Fruit fly (Drosophila melanogaster): Measurements from ENCODE around the gene CG32037.

CG32037 gene

DNA sequence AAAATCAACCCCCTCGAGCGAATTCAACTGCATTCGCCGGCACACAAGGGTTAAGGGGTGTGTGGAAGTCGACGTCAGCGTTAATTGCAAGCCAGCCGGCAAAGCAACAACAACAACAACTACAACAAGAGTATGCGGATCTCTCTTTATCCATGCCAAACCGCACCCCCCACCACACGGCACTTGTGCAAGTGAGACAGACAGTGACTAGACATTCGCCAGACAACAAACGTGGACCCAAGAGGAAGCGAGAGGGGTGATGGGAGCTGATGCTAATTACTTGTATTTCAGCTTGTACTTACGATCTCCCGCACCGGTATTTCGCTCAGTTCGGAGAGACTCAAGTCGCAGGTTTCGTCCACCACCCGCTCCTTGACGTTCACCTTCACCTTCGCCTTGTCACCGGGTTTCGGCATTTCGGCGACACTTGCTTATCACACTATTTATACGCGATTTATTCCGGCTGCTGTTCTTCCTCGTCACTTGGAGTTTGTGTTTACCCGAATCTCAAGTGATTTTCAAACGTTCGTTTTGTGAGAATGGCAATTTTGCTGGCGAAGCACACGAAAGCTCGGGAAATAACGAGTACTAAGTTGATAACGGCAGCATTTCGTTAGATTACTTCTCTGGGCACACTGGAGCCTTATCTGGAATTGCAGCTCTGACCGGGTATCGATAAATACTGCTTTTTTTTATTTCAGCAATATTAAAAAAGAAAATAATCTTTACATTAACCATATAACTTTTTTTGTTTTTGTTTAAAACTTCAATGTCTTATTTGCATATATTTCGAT lies 17.2 kb upstream of the CG32037 start, which contains the start of gene CG3408 (continued):
- no peak for TF ChIP-seq tap (tag; optimal IDR thresholded peaks at IDR 0.05)
- TF ChIP-seq lbe (GFP tag; optimal IDR thresholded peaks at IDR 0.05) = peak; percentile 37
- TF ChIP-seq CG7745 (tag; optimal IDR thresholded peaks at IDR 0.05) = no peak
- no peak for TF ChIP-seq Six4 (GFP tag; optimal IDR thresholded peaks at IDR 0.05)
- TF ChIP-seq CG17829 (tag; optimal IDR thresholded peaks at IDR 0.05) = peak; percentile 20
- TF ChIP-seq ken (GFP tag; IDR thresholded peaks at IDR 0.05) = peak; percentile 36; the same call in 1 of the 3 replicates
- no peak for TF ChIP-seq her (GFP tag; optimal IDR thresholded peaks at IDR 0.05)
- peak; percentile 22 for TF ChIP-seq CG4854 (GFP tag; optimal IDR thresholded peaks at IDR 0.05)
- no peak for TF ChIP-seq crc (GFP tag; optimal IDR thresholded peaks at IDR 0.05)
- 0 out of 3 replicates have a peak, but pooled peaks have one; percentile 7 for TF ChIP-seq Opbp (GFP tag; IDR thresholded peaks at IDR 0.05; ENCODE audit: partially characterized antibody)
- no peak for TF ChIP-seq CG15269 (tag; optimal IDR thresholded peaks at IDR 0.05)
- no peak for TF ChIP-seq Atf3 (GFP tag; optimal IDR thresholded peaks at IDR 0.05)
- no peak for TF ChIP-seq lilli (GFP tag; optimal IDR thresholded peaks at IDR 0.05)
- no peak for TF ChIP-seq Meics (GFP tag; optimal IDR thresholded peaks at IDR 0.05)
- TF ChIP-seq MTF-1 (GFP tag; optimal IDR thresholded peaks at IDR 0.05; ENCODE audit: borderline replicate concordance) = no peak
- no peak for TF ChIP-seq CG17186 (GFP tag; optimal IDR thresholded peaks at IDR 0.05)
- no peak for TF ChIP-seq slp2 (GFP tag; optimal IDR thresholded peaks at IDR 0.05)
- TF ChIP-seq luna (GFP tag; optimal IDR thresholded peaks at IDR 0.05) = no peak
- no peak for TF ChIP-seq zf30C (GFP tag; optimal IDR thresholded peaks at IDR 0.05)
- peak; percentile 31 for TF ChIP-seq CG15601 (tag; optimal IDR thresholded peaks at IDR 0.05)
- no peak for TF ChIP-seq CG8478 (optimal IDR thresholded peaks at IDR 0.05)
- TF ChIP-seq odd (GFP tag; optimal IDR thresholded peaks at IDR 0.05) = no peak
- TF ChIP-seq trem (tag; optimal IDR thresholded peaks at IDR 0.05) = peak; percentile 29
- no peak for TF ChIP-seq chn (GFP tag; optimal IDR thresholded peaks at IDR 0.05)
- TF ChIP-seq Antp (GFP tag; optimal IDR thresholded peaks at IDR 0.05) = no peak
- no peak for TF ChIP-seq CG11085 (GFP tag; IDR thresholded peaks at IDR 0.05)
- TF ChIP-seq CG17385 (GFP tag; optimal IDR thresholded peaks at IDR 0.05) = no peak
- no peak for TF ChIP-seq CG3726 (GFP tag; IDR thresholded peaks at IDR 0.05)
- no peak for TF ChIP-seq dan (GFP tag; IDR thresholded peaks at IDR 0.05)
- no peak for TF ChIP-seq PHDP (tag; optimal IDR thresholded peaks at IDR 0.05)
- no peak for TF ChIP-seq CG10209 (GFP tag; optimal IDR thresholded peaks at IDR 0.05)
- TF ChIP-seq tin (GFP tag; optimal IDR thresholded peaks at IDR 0.05) = no peak
- no peak for TF ChIP-seq twi (tag; optimal IDR thresholded peaks at IDR 0.05)
- TF ChIP-seq CG3281 (GFP tag; optimal IDR thresholded peaks at IDR 0.05) = no peak
- TF ChIP-seq CG18476 (GFP tag; optimal IDR thresholded peaks at IDR 0.05) = no peak
- no peak for TF ChIP-seq dm (GFP tag; optimal IDR thresholded peaks at IDR 0.05)
- TF ChIP-seq Ravus (GFP tag; IDR thresholded peaks at IDR 0.05) = no peak
- TF ChIP-seq CG9876 (GFP tag; optimal IDR thresholded peaks at IDR 0.05) = no peak
- TF ChIP-seq CG17359 (tag; optimal IDR thresholded peaks at IDR 0.05) = peak; percentile 20
- TF ChIP-seq CG6654 (GFP tag; optimal IDR thresholded peaks at IDR 0.05) = no peak
- no peak for TF ChIP-seq oc (tag; optimal IDR thresholded peaks at IDR 0.05)
- peak; percentile 66 for TF ChIP-seq CG33213 (GFP tag; optimal IDR thresholded peaks at IDR 0.05)
- TF ChIP-seq CG7786 (GFP tag; optimal IDR thresholded peaks at IDR 0.05) = no peak
- TF ChIP-seq CG2875 (GFP tag; optimal IDR thresholded peaks at IDR 0.05) = no peak
- TF ChIP-seq E2f1 (GFP tag; IDR thresholded peaks at IDR 0.05) = no peak
- no peak for TF ChIP-seq fd3F (GFP tag; optimal IDR thresholded peaks at IDR 0.05)
- no peak for TF ChIP-seq CG13775 (GFP tag; optimal IDR thresholded peaks at IDR 0.05)
- no peak for TF ChIP-seq lola (GFP tag; optimal IDR thresholded peaks at IDR 0.05)
- peak; percentile 73 for TF ChIP-seq CG15514 (GFP tag; optimal IDR thresholded peaks at IDR 0.05)
- TF ChIP-seq run (tag; optimal IDR thresholded peaks at IDR 0.05) = no peak

All from whole organism, embryonic.